Worm (Caenorhabditis elegans) whole organism, early embryonic: Measurements from ENCODE around the gene F16H6.10.

Experiments used
- ama-1 ChIP-seq: fragments of 150-350 bp; optimal IDR thresholded peaks from 2 replicates; lab custom pipeline; 2014
- hmbx-1 ChIP-seq: sonication (generic microtip); optimal IDR thresholded peaks from 2 replicates; lab custom pipeline; 2016; ENCODE audit warnings: mild to moderate bottlenecking, missing genetic modification characterization, missing compliant biosample characterization
- scrt-1 ChIP-seq: fragments of 200-800 bp; sonication (Bioruptor generic); IDR thresholded peaks from 2 replicates; pipeline ENCODE4 v1.3.6; 2022; ENCODE audit warnings: missing genetic modification characterization, missing compliant biosample characterization

DNA sequence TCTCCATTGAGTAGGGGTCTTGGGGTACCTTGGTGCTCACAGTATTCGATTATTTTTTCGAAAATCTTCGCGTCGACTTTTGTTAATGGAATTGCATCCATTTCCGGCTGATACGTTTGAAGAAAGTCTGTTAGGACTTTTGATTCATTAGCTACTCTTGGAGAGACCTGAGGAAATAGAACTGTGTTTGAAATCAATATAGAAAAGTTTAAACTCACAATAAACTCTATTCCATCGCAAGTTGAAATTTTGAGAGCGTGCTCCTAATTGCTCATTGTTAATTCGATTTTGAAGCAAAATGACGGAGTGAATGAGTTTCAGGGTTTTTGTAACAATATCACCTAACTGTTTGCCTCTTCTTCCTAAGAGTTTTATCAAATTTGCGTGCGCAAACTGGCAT lies 45.6 kb upstream of the F16H6.10 start, which contains the start of gene skr-6:
- TF ChIP-seq scrt-1 (GFP tag; lab: Robert Waterston, UW): no peak
- TF ChIP-seq ama-1 (lab: Kevin White, UChicago): no peak
- no peak for TF ChIP-seq hmbx-1 (tag; lab: Kevin White, UChicago)
